Worm (Caenorhabditis elegans): Measurements from ENCODE around the gene F10E7.9.

ce11 chrII:7095970-7096369 is 13.9 kb downstream of the F10E7.9 start:
- TF ChIP-seq cnd-1 (tag; optimal IDR thresholded peaks at IDR 0.05): no peak
- TF ChIP-seq flh-1 (GFP tag; optimal IDR thresholded peaks at IDR 0.05): no peak
- no peak for TF ChIP-seq pha-4 (tag; optimal IDR thresholded peaks at IDR 0.05)
- TF ChIP-seq ceh-39 (tag; optimal IDR thresholded peaks at IDR 0.05): no peak
- TF ChIP-seq ztf-11 (tag; optimal IDR thresholded peaks at IDR 0.05): no peak
- TF ChIP-seq ceh-83 (GFP tag; optimal IDR thresholded peaks at IDR 0.05): no peak

All from whole organism, mixed stage, embryonic.